Fruit fly (Drosophila melanogaster) whole organism, wandering third instar larva: ENCODE data around the gene CG13003.

ENCODE experiments used
- Abd-B ChIP-seq: fragments of >200 bp; optimal IDR thresholded peaks from 2 replicates; lab custom pipeline; 2017; ENCODE audit warnings: missing biosample characterization, missing genetic modification characterization
- CG32264 ChIP-seq: fragments of 200-800 bp; sonication (Bioruptor generic); optimal IDR thresholded peaks from 2 replicates; lab custom pipeline; 2016; ENCODE audit warnings: missing biosample characterization, missing genetic modification characterization
- CG9705 ChIP-seq: fragments of 200-800 bp; sonication (Bioruptor generic); optimal IDR thresholded peaks from 2 replicates; lab custom pipeline; 2018; ENCODE audit warnings: missing biosample characterization, mild to moderate bottlenecking, missing genetic modification characterization
- Dfd ChIP-seq: fragments of >200 bp; optimal IDR thresholded peaks from 2 replicates; lab custom pipeline; 2017; ENCODE audit warnings: missing biosample characterization, missing genetic modification characterization
- Dif ChIP-seq: fragments of 200-275, 200-300 bp; sonication (Bioruptor generic); optimal IDR thresholded peaks from 2 replicates; lab custom pipeline; 2018; ENCODE audit warnings: missing biosample characterization, missing genetic modification characterization; ENCODE audit not compliant: partially characterized antibody
- GATAd ChIP-seq: sonication (Bioruptor generic); optimal IDR thresholded peaks from 2 replicates; lab custom pipeline; 2016; ENCODE audit warnings: missing biosample characterization, missing genetic modification characterization
- HLH106 ChIP-seq: fragments of 200-800 bp; optimal IDR thresholded peaks from 3 replicates; lab custom pipeline; 2019; ENCODE audit warnings: missing biosample characterization, mild to moderate bottlenecking, missing genetic modification characterization, moderate library complexity
- Hnf4 ChIP-seq: fragments of 200-800 bp; sonication (Bioruptor generic); optimal IDR thresholded peaks from 2 replicates; lab custom pipeline; 2016; ENCODE audit warnings: missing biosample characterization, mild to moderate bottlenecking, missing genetic modification characterization
- Hr78 ChIP-seq: fragments of >200 bp; optimal IDR thresholded peaks from 2 replicates; lab custom pipeline; 2017; ENCODE audit warnings: missing biosample characterization, missing genetic modification characterization
- Jra ChIP-seq: sonication (Bioruptor generic); optimal IDR thresholded peaks from 2 replicates; lab custom pipeline; 2016; ENCODE audit warnings: missing biosample characterization, missing genetic modification characterization
- Myc ChIP-seq: fragments of >200 bp; optimal IDR thresholded peaks from 2 replicates; lab custom pipeline; 2017
- N ChIP-seq: fragments of >200 bp; optimal IDR thresholded peaks from 2 replicates; lab custom pipeline; 2018; ENCODE audit warnings: missing biosample characterization, missing external identifiers, missing genetic modification characterization
- OdsH ChIP-seq: fragments of 200-800 bp; sonication (Bioruptor generic); optimal IDR thresholded peaks from 2 replicates; lab custom pipeline; 2016; ENCODE audit warnings: missing biosample characterization, mild to moderate bottlenecking, missing genetic modification characterization
- Rel ChIP-seq, 2 experiments: fragments of 200-800 bp; sonication (Bioruptor generic) in 1 of 2; optimal IDR thresholded peaks; 2 replicates in 1 of 2; 3 replicates in 1 of 2; lab custom pipeline; 2016 to 2019; ENCODE audit warnings: mild to moderate bottlenecking in 2 of 2, missing biosample characterization in 2 of 2, missing genetic modification characterization in 2 of 2, moderate library complexity in 1 of 2
- Sp1 ChIP-seq: fragments of 200-800 bp; sonication (Bioruptor generic); optimal IDR thresholded peaks from 3 replicates; lab custom pipeline; 2019; ENCODE audit warnings: missing biosample characterization, mild to moderate bottlenecking, missing genetic modification characterization, moderate library complexity
- Vsx2 ChIP-seq: fragments of 200-300, 225-300 bp; sonication (Bioruptor generic); optimal IDR thresholded peaks from 2 replicates; lab custom pipeline; 2018; ENCODE audit warnings: missing biosample characterization, missing genetic modification characterization; ENCODE audit not compliant: partially characterized antibody
- br ChIP-seq: fragments of 200-800 bp; sonication (Bioruptor generic); optimal IDR thresholded peaks from 2 replicates; lab custom pipeline; 2016; ENCODE audit warnings: missing biosample characterization, missing genetic modification characterization
- dl ChIP-seq, 2 experiments: fragments of 175-275, 200-275 bp in 1 of 2; fragments of 200-275 bp in 1 of 2; sonication (Bioruptor generic); optimal IDR thresholded peaks; lab custom pipeline; 2018; ENCODE audit warnings: mild to moderate bottlenecking in 2 of 2, missing biosample characterization in 2 of 2, missing genetic modification characterization in 2 of 2, moderate library complexity in 2 of 2; ENCODE audit not compliant: partially characterized antibody in 2 of 2, insufficient read depth in 1 of 2
- dmrt93B ChIP-seq: fragments of 200-800 bp; sonication (Bioruptor generic); optimal IDR thresholded peaks from 2 replicates; lab custom pipeline; 2018; ENCODE audit warnings: missing biosample characterization, mild to moderate bottlenecking, missing genetic modification characterization
- dsf ChIP-seq: sonication (Bioruptor generic); optimal IDR thresholded peaks from 2 replicates; lab custom pipeline; 2016; ENCODE audit warnings: missing biosample characterization, missing genetic modification characterization, borderline replicate concordance
- ey ChIP-seq: fragments of 200-800 bp; sonication (Bioruptor generic); optimal IDR thresholded peaks from 2 replicates; lab custom pipeline; 2016; ENCODE audit warnings: missing biosample characterization, missing genetic modification characterization
- fru ChIP-seq: fragments of 200-800 bp; sonication (Bioruptor generic); optimal IDR thresholded peaks from 3 replicates; lab custom pipeline; 2016; ENCODE audit warnings: missing biosample characterization, mild to moderate bottlenecking, missing genetic modification characterization
- jim ChIP-seq: fragments of 175-275, 200-325 bp; sonication (Bioruptor generic); optimal IDR thresholded peaks from 2 replicates; lab custom pipeline; 2016; ENCODE audit warnings: missing biosample characterization, mild to moderate bottlenecking, missing genetic modification characterization
- lola ChIP-seq: fragments of >200 bp; optimal IDR thresholded peaks from 2 replicates; lab custom pipeline; 2017; ENCODE audit warnings: missing biosample characterization, missing genetic modification characterization
- pan ChIP-seq: fragments of >200 bp; optimal IDR thresholded peaks from 2 replicates; lab custom pipeline; 2017
- psq ChIP-seq: fragments of 200-800 bp; sonication (Bioruptor generic); optimal IDR thresholded peaks from 3 replicates; lab custom pipeline; 2017; ENCODE audit warnings: missing biosample characterization, mild to moderate bottlenecking, missing genetic modification characterization, moderate library complexity
- rgr ChIP-seq: fragments of 200-800 bp; sonication (Bioruptor generic); optimal IDR thresholded peaks from 3 replicates; lab custom pipeline; 2016; ENCODE audit warnings: missing biosample characterization, mild to moderate bottlenecking, missing genetic modification characterization
- sage ChIP-seq: fragments of 200-800 bp; sonication (Bioruptor generic); optimal IDR thresholded peaks from 2 replicates; lab custom pipeline; 2016; ENCODE audit warnings: missing biosample characterization, mild to moderate bottlenecking, missing genetic modification characterization
- sv ChIP-seq: fragments of 200-800 bp; sonication (Bioruptor generic); optimal IDR thresholded peaks from 3 replicates; lab custom pipeline; 2016; ENCODE audit warnings: missing biosample characterization, missing genetic modification characterization
- tai ChIP-seq: sonication (Bioruptor generic); optimal IDR thresholded peaks from 2 replicates; lab custom pipeline; 2016; ENCODE audit warnings: missing biosample characterization, missing genetic modification characterization
- usp ChIP-seq: fragments of >200 bp; optimal IDR thresholded peaks from 2 replicates; lab custom pipeline; 2017; ENCODE audit warnings: missing biosample characterization, missing genetic modification characterization
- woc ChIP-seq: sonication (Bioruptor generic); optimal IDR thresholded peaks from 2 replicates; lab custom pipeline; 2016; ENCODE audit warnings: missing biosample characterization, mild to moderate bottlenecking, missing genetic modification characterization

CG13003 gene

DNA sequence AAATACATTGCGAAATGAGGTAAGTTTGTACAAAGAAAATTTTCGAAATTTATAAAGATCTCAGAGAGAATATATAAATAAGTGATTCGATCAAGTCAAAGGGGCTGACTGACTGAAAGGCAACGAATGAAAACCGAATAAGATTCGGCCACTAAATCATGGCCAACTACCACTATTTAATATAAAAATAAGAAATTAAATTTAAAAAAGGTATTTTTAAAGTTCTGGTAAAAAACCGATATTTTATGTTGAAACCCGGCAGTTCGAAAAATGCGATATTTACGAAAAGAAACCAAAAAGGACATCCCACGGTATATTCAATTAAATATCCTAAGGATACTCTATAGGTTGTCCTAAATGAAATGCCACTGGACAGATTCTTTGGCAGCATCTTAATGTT, 20.7 kb upstream of the CG13003 start, which contains the start of gene CG33252:
Gene CG33252, minus strand, starts transcription at position 101 of the 400 bp plus-strand sequence.
- TF ChIP-seq OdsH (GFP tag; lab: Kevin White, UChicago) (no peak), Vsx2 (GFP tag; lab: Kevin White, UChicago) (no peak), sv (GFP tag; lab: Kevin White, UChicago) (no peak), Abd-B (GFP tag; lab: Kevin White, UChicago) (no peak), woc (GFP tag; lab: Kevin White, UChicago) (no peak), pan (lab: Kevin White, UChicago) (no peak), CG9705 (GFP tag; lab: Kevin White, UChicago) (no peak), sage (GFP tag; lab: Kevin White, UChicago) (no peak), ey (GFP tag; lab: Kevin White, UChicago) (no peak), fru (GFP tag; lab: Kevin White, UChicago) (no peak), Myc (lab: Kevin White, UChicago) (no peak), rgr (no peak), usp (GFP tag; lab: Kevin White, UChicago) (no peak), HLH106 (tag; lab: Kevin White, UChicago) (no peak), dsf (GFP tag; lab: Kevin White, UChicago) (no peak), br (GFP tag; lab: Kevin White, UChicago) (no peak), Dif (GFP tag; lab: Kevin White, UChicago) (no peak)
- TF ChIP-seq, all 38 proteins: peak for 0

DNA sequence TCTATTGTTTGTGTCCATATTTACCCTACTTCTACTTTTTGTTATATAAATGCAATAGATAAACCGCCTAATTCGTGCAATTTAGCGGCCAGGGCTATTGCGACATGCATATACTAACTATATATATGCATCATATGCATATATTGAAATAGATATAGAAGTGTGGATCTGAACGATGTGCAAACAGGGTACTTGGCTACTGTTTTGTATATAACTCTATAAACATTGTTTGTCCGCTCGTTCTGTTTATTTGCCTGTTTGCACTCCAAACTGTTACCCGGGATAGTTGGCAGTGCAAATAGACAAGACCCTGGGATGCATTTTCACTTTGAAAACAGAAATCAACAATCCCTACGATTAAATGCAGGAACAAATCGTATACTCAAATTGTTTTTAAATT, 16.7 kb upstream of the CG13003 start:
- TF ChIP-seq HLH106 (tag; lab: Kevin White, UChicago) = no peak
- TF ChIP-seq Rel (GFP tag; optimal IDR thresholded peaks at IDR 0.05; lab: Kevin White, UChicago) = no peak
- TF ChIP-seq Rel (tag; optimal IDR thresholded peaks at IDR 0.05; lab: Kevin White, UChicago) = no peak
- no peak for TF ChIP-seq Hnf4 (GFP tag; lab: Kevin White, UChicago)
- TF ChIP-seq lola (GFP tag; lab: Kevin White, UChicago) = no peak
- TF ChIP-seq GATAd (GFP tag; lab: Kevin White, UChicago) = no peak
- no peak for TF ChIP-seq N
- TF ChIP-seq fru (GFP tag; lab: Kevin White, UChicago) = no peak
- no peak for TF ChIP-seq Dif (GFP tag; lab: Kevin White, UChicago)
- TF ChIP-seq Hr78 (GFP tag; lab: Kevin White, UChicago) = no peak
- no peak for TF ChIP-seq sage (GFP tag; lab: Kevin White, UChicago)
- TF ChIP-seq CG9705 (GFP tag; lab: Kevin White, UChicago) = no peak
- no peak for TF ChIP-seq rgr
- TF ChIP-seq usp (GFP tag; lab: Kevin White, UChicago) = no peak
- TF ChIP-seq sv (GFP tag; lab: Kevin White, UChicago) = no peak
- no peak for TF ChIP-seq Sp1 (GFP tag; lab: Kevin White, UChicago)
- no peak for TF ChIP-seq br (GFP tag; lab: Kevin White, UChicago)
- no peak for TF ChIP-seq Dfd

DNA sequence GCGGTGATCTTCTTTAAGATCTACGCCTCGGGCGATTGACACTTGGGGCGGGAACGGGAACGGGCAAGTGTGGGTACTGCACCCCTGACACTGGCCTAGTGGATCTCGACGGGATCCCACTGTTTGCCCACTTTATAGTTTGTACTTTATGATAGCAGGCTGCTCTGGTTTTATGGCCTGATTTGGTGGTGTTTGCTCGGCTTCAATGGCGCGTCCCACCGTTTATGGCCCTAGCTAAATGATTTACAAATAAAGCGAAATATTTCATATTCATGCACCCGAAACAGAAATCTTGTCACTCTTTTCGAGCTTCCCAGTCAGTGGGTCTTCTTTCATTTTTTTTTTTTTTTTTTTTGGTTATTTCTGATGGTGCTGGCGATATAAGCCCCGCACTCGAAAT, 14.3 kb upstream of the CG13003 start:
- TF ChIP-seq jim (GFP tag; lab: Kevin White, UChicago) (no peak), Sp1 (GFP tag; lab: Kevin White, UChicago) (no peak), dl (GFP tag; optimal IDR thresholded peaks at IDR 0.05; lab: Kevin White, UChicago; ENCODE audit: insufficient read depth in 1 of 2, partially characterized antibody in 2 of 2) (no peak), sv (GFP tag; lab: Kevin White, UChicago) (no peak), rgr (no peak), OdsH (GFP tag; lab: Kevin White, UChicago) (no peak)

DNA sequence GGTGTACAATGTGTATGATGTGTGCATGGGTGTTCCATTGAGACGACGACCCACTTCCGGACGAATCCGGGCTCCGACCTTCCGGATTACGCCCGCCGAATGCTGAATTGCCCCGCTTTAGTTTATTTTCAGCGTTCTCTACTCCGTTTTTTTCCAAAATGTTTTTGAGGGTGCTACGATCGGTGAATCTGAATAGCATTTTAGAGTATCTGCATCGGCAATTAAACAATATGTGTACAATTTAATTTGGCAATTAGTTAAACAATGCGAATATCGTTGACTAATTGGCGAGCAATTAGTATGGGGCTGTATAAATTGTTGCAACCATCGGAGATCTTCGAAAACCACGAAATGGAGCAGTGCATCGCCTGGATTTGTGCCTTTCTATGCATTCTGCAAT, 13.2 kb upstream of the CG13003 start, which contains the start of gene CG13002:
Gene CG13002, plus strand, starts transcription at position 301 of the 400 bp plus-strand sequence.
- TF ChIP-seq jim (GFP tag; lab: Kevin White, UChicago) (no peak), dmrt93B (GFP tag; lab: Kevin White, UChicago) (no peak), CG9705 (GFP tag; lab: Kevin White, UChicago) (no peak), Jra (GFP tag; lab: Kevin White, UChicago) (no peak), Rel (GFP tag; optimal IDR thresholded peaks at IDR 0.05; lab: Kevin White, UChicago) (no peak), Rel (tag; optimal IDR thresholded peaks at IDR 0.05; lab: Kevin White, UChicago) (no peak), Dfd (no peak), Dif (GFP tag; lab: Kevin White, UChicago) (no peak), br (GFP tag; lab: Kevin White, UChicago) (no peak), psq (no peak), Myc (lab: Kevin White, UChicago) (no peak), dl (GFP tag; optimal IDR thresholded peaks at IDR 0.05; lab: Kevin White, UChicago; ENCODE audit: insufficient read depth in 1 of 2, partially characterized antibody in 2 of 2) (no peak), woc (GFP tag; lab: Kevin White, UChicago) (no peak), lola (GFP tag; lab: Kevin White, UChicago) (no peak), CG32264 (GFP tag; lab: Kevin White, UChicago) (no peak), tai (GFP tag; lab: Kevin White, UChicago) (no peak), HLH106 (tag; lab: Kevin White, UChicago) (no peak), pan (lab: Kevin White, UChicago) (no peak)
